Fruit fly (Drosophila melanogaster) whole organism, embryonic: ENCODE data around the gene CG5863.

Experiments
- CG18011 ChIP-seq: fragments of 200-800 bp; sonication (Bioruptor generic); optimal IDR thresholded peaks from 2 replicates; lab custom pipeline; 2017; ENCODE audit warnings: missing biosample characterization, missing genetic modification characterization, mild to moderate bottlenecking, moderate library complexity, missing genotype
- Chrac-16 ChIP-seq: fragments of 200-800 bp; sonication (Bioruptor generic); optimal IDR thresholded peaks from 3 replicates; lab custom pipeline; 2016; ENCODE audit warnings: missing biosample characterization, missing genetic modification characterization
- NfI ChIP-seq: fragments of 200-800 bp; sonication (Bioruptor generic); optimal IDR thresholded peaks from 3 replicates; lab custom pipeline; 2018; ENCODE audit warnings: missing biosample characterization, mild to moderate bottlenecking, missing genetic modification characterization, moderate library complexity
- abd-A ChIP-seq: fragments of 200-800 bp; sonication (Bioruptor generic); optimal IDR thresholded peaks from 3 replicates; lab custom pipeline; 2019; ENCODE audit warnings: missing biosample characterization, mild to moderate bottlenecking, missing genetic modification characterization, moderate library complexity

- no peak for TF ChIP-seq NfI
- TF ChIP-seq abd-A (tag; lab: Kevin White, UChicago) = no peak
- no peak for TF ChIP-seq CG18011 (GFP tag; lab: Kevin White, UChicago)
- TF ChIP-seq Chrac-16 = no peak
Observed at dm6 chr3R:17400675-17401118, 10.2 kb upstream of the CG5863 start.
